Worm (Caenorhabditis elegans): ENCODE results near the gene Y6E2A.4.

DNA sequence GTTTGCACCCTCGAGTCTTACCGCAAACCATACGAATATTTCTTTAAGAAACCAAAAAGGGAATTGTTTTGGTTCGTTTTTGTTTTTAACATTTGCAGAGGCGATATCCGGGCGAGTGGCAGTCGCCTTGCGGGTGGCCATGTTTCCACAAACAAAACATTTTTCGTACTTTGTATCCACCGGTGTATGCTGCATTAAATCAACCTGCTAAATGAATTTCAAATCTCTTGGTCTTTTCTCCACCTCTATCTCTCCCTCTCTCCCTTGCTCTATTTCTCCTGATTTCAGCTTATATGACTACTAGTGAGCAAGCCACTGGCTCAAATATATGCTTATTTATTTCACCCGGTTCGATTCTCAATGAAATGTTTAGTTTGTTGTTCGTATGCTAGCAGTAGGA lies 39.4 kb downstream of the Y6E2A.4 start, which contains the start of gene nhr-52:
- TF ChIP-seq him-1 (tag; optimal IDR thresholded peaks at IDR 0.05) (no peak), W03F9.2 (tag; optimal IDR thresholded peaks at IDR 0.05) (no peak)
